Fruit fly (Drosophila melanogaster): ENCODE results near the gene Ork1.

Gene Ork1

dm6 chrX:10905047-10905446, 14.0 kb upstream of the Ork1 start (continued):
- peak; percentile 13 for TF ChIP-seq Vsx1 (GFP tag; optimal IDR thresholded peaks at IDR 0.05)
- TF ChIP-seq hbn (GFP tag; IDR thresholded peaks at IDR 0.05; ENCODE audit: partially characterized antibody): no peak
- TF ChIP-seq D19B (GFP tag; optimal IDR thresholded peaks at IDR 0.05): peak; percentile 12
- TF ChIP-seq fd3F (GFP tag; optimal IDR thresholded peaks at IDR 0.05): peak; percentile 16
- TF ChIP-seq Nf-YC (tag; optimal IDR thresholded peaks at IDR 0.05): peak; percentile 22
- TF ChIP-seq fru (optimal IDR thresholded peaks at IDR 0.05): no peak
- peak; percentile 23 for TF ChIP-seq caup (GFP tag; optimal IDR thresholded peaks at IDR 0.05; ENCODE audit: severe bottlenecking)
- no peak for TF ChIP-seq Doc3 (GFP tag; IDR thresholded peaks at IDR 0.05; ENCODE audit: partially characterized antibody)
- TF ChIP-seq sob (GFP tag; IDR thresholded peaks at IDR 0.05): peak; percentile 15; the same call in 1 of the 2 replicates
- TF ChIP-seq CG32772 (GFP tag; IDR thresholded peaks at IDR 0.05): 0 out of 2 replicates have a peak, but pooled peaks have one; percentile 5
- peak; percentile 28 for TF ChIP-seq btn (GFP tag; optimal IDR thresholded peaks at IDR 0.05)
- no peak for TF ChIP-seq MTF-1 (GFP tag; optimal IDR thresholded peaks at IDR 0.05; ENCODE audit: borderline replicate concordance)
- no peak for TF ChIP-seq insv (GFP tag; optimal IDR thresholded peaks at IDR 0.05)
- peak; percentile 64 for TF ChIP-seq seq (GFP tag; IDR thresholded peaks at IDR 0.05)
- TF ChIP-seq Six4 (GFP tag; optimal IDR thresholded peaks at IDR 0.05): peak; percentile 49
- TF ChIP-seq usp (GFP tag; optimal IDR thresholded peaks at IDR 0.05): no peak
- no peak; the same call in 2 of the 3 replicates for TF ChIP-seq B-H1 (GFP tag; IDR thresholded peaks at IDR 0.05)
- no peak for TF ChIP-seq Lpt (GFP tag; optimal IDR thresholded peaks at IDR 0.05)
- no peak for TF ChIP-seq CG12071 (GFP tag; optimal IDR thresholded peaks at IDR 0.05)
- TF ChIP-seq Dfd (GFP tag; optimal IDR thresholded peaks at IDR 0.05): no peak
- no peak for TF ChIP-seq tap (tag; optimal IDR thresholded peaks at IDR 0.05)
- no peak for TF ChIP-seq CTCF (GFP tag; optimal IDR thresholded peaks at IDR 0.05)
- TF ChIP-seq tup (GFP tag; optimal IDR thresholded peaks at IDR 0.05): no peak
- no peak for TF ChIP-seq CG13624 (GFP tag; optimal IDR thresholded peaks at IDR 0.05)
- TF ChIP-seq YL-1 (GFP tag; optimal IDR thresholded peaks at IDR 0.05): no peak
- peak; percentile 68 for TF ChIP-seq CG4707 (GFP tag; optimal IDR thresholded peaks at IDR 0.05)
- no peak for TF ChIP-seq MESR4 (GFP tag; optimal IDR thresholded peaks at IDR 0.05)
- no peak for TF ChIP-seq CG3065 (GFP tag; optimal IDR thresholded peaks at IDR 0.05)
- TF ChIP-seq CG7963 (GFP tag; IDR thresholded peaks at IDR 0.05; ENCODE audit: partially characterized antibody): no peak
- TF ChIP-seq Gsc (GFP tag; IDR thresholded peaks at IDR 0.05): 0 out of 2 replicates have a peak, but pooled peaks have one; percentile 21
- no peak for TF ChIP-seq ro (GFP tag; IDR thresholded peaks at IDR 0.05)
- TF ChIP-seq CG34422 (GFP tag; IDR thresholded peaks at IDR 0.05): peak; percentile 34; the same call in 1 of the 3 replicates
- no peak for TF ChIP-seq sug (tag; optimal IDR thresholded peaks at IDR 0.05)
- TF ChIP-seq her (GFP tag; optimal IDR thresholded peaks at IDR 0.05): no peak
- peak; percentile 65 for TF ChIP-seq PHDP (tag; optimal IDR thresholded peaks at IDR 0.05)
- peak; percentile 80 for TF ChIP-seq nmo (GFP tag; optimal IDR thresholded peaks at IDR 0.05)
- TF ChIP-seq ab (GFP tag; optimal IDR thresholded peaks at IDR 0.05): no peak
- TF ChIP-seq CG8478 (optimal IDR thresholded peaks at IDR 0.05): no peak
- TF ChIP-seq bowl (GFP tag; IDR thresholded peaks at IDR 0.05): no peak
- peak; percentile 35 for TF ChIP-seq oc (tag; optimal IDR thresholded peaks at IDR 0.05)
- TF ChIP-seq trh (GFP tag; optimal IDR thresholded peaks at IDR 0.05): no peak
- TF ChIP-seq pum (GFP tag; optimal IDR thresholded peaks at IDR 0.05): peak; percentile 44
- TF ChIP-seq CG8944 (GFP tag; optimal IDR thresholded peaks at IDR 0.05): peak; percentile 24
- TF ChIP-seq tin (GFP tag; optimal IDR thresholded peaks at IDR 0.05): peak; percentile 30
- peak; percentile 62 for TF ChIP-seq jumu (GFP tag; optimal IDR thresholded peaks at IDR 0.05)
- TF ChIP-seq slbo (GFP tag; IDR thresholded peaks at IDR 0.05): no peak; the same call in 1 of the 2 replicates
- TF ChIP-seq HmgZ (tag; optimal IDR thresholded peaks at IDR 0.05): no peak
- no peak for TF ChIP-seq klu (GFP tag; IDR thresholded peaks at IDR 0.05)
- peak; percentile 39 for TF ChIP-seq Side (GFP tag; optimal IDR thresholded peaks at IDR 0.05)
- peak; percentile 63 for TF ChIP-seq CG2875 (GFP tag; optimal IDR thresholded peaks at IDR 0.05)
- no peak for TF ChIP-seq kni (GFP tag; optimal IDR thresholded peaks at IDR 0.05)
- no peak for TF ChIP-seq CG15073 (GFP tag; optimal IDR thresholded peaks at IDR 0.05)
- TF ChIP-seq ac (GFP tag; optimal IDR thresholded peaks at IDR 0.05): no peak

All from whole organism, embryonic.